Worm (Caenorhabditis elegans) whole organism, L1 larva: ENCODE data around the gene grd-12.
A peak's percentile ranks its signal among the peaks of the same experiment; 100 is the strongest.

Experiments
- C16A3.4 ChIP-seq: fragments of 150-350 bp; optimal IDR thresholded peaks from 2 replicates; lab custom pipeline; 2014; ENCODE audit warnings: missing biosample characterization, missing genetic modification characterization
- F16B12.6 ChIP-seq: fragments of 150-350 bp; optimal IDR thresholded peaks from 2 replicates; lab custom pipeline; 2014; ENCODE audit warnings: missing biosample characterization, missing genetic modification characterization
- aha-1 ChIP-seq: fragments of 150-350 bp; optimal IDR thresholded peaks from 2 replicates; lab custom pipeline; 2014; ENCODE audit warnings: missing biosample characterization, missing genetic modification characterization
- ceh-63 ChIP-seq: fragments of 200-800 bp; sonication (Bioruptor generic); optimal IDR thresholded peaks from 2 replicates; lab custom pipeline; 2018; ENCODE audit warnings: mild to moderate bottlenecking, missing genetic modification characterization, missing compliant biosample characterization
- ceh-8 ChIP-seq: fragments of 200-800 bp; sonication (Bioruptor generic); optimal IDR thresholded peaks from 2 replicates; lab custom pipeline; 2018; ENCODE audit warnings: mild to moderate bottlenecking, missing genetic modification characterization, moderate library complexity, missing compliant biosample characterization
- ceh-88 ChIP-seq: fragments of 200-800 bp; sonication (Bioruptor generic); IDR thresholded peaks from 2 replicates; pipeline ENCODE4 v1.3.6; 2022; ENCODE audit warnings: missing genetic modification characterization, missing compliant biosample characterization
- ceh-90 ChIP-seq: sonication (generic microtip); optimal IDR thresholded peaks from 2 replicates; lab custom pipeline; 2016; ENCODE audit warnings: missing genetic modification characterization, missing compliant biosample characterization
- efl-3 ChIP-seq: fragments of 200-800 bp; sonication (Bioruptor generic); optimal IDR thresholded peaks from 2 replicates; lab custom pipeline; 2018; ENCODE audit warnings: mild to moderate bottlenecking, missing genetic modification characterization, missing compliant biosample characterization
- egl-27 ChIP-seq, 2 experiments: fragments of 150-350 bp in 1 of 2; sonication (generic microtip); optimal IDR thresholded peaks; 3 replicates each; lab custom pipeline; 2017 to 2018; ENCODE audit warnings: missing biosample characterization in 2 of 2, missing genetic modification characterization in 2 of 2, missing genetic modification reagents in 2 of 2
- elt-2 ChIP-seq: sonication (generic microtip); optimal IDR thresholded peaks from 2 replicates; lab custom pipeline; 2016; ENCODE audit warnings: missing genetic modification characterization, mild to moderate bottlenecking, inconsistent platforms, missing compliant biosample characterization, missing genetic modification reagents
- elt-3 ChIP-seq, 6 experiments: fragments of 150-350 bp in 1 of 6; sonication (generic microtip); optimal IDR thresholded peaks; 2 replicates each; lab custom pipeline; 2017 to 2018; ENCODE audit warnings: missing biosample characterization in 6 of 6, missing genetic modification characterization in 6 of 6, inconsistent platforms in 1 of 6
- ets-5 ChIP-seq: fragments of 200-800 bp; sonication (Bioruptor generic); IDR thresholded peaks from 2 replicates; pipeline ENCODE4 v1.3.6; 2022; ENCODE audit warnings: missing genetic modification characterization, missing compliant biosample characterization
- fkh-4 ChIP-seq: sonication (generic microtip); optimal IDR thresholded peaks from 2 replicates; lab custom pipeline; 2016; ENCODE audit warnings: missing compliant biosample characterization, missing genetic modification characterization, borderline replicate concordance
- fkh-8 ChIP-seq: sonication (generic microtip); optimal IDR thresholded peaks from 2 replicates; lab custom pipeline; 2016; ENCODE audit warnings: mild to moderate bottlenecking, missing genetic modification characterization, missing compliant biosample characterization
- grh-1 ChIP-seq: fragments of 200-800 bp; sonication (Bioruptor generic); IDR thresholded peaks from 2 replicates; pipeline ENCODE4 v1.3.6; 2022; ENCODE audit warnings: missing genetic modification reagents, missing genetic modification characterization, missing compliant biosample characterization
- hpl-2 ChIP-seq: fragments of 150-350 bp; optimal IDR thresholded peaks from 2 replicates; lab custom pipeline; 2014; ENCODE audit warnings: missing biosample characterization, missing genetic modification reagents, missing genetic modification characterization
- lin-15B ChIP-seq: fragments of 150-350 bp; sonication (generic microtip); optimal IDR thresholded peaks from 3 replicates; lab custom pipeline; 2014; ENCODE audit warnings: missing biosample characterization, missing genetic modification characterization
- lin-35 ChIP-seq, 2 experiments: fragments of 150-350 bp; optimal IDR thresholded peaks; 2 replicates each; lab custom pipeline; 2014; ENCODE audit warnings: missing biosample characterization in 2 of 2, missing genetic modification characterization in 2 of 2, missing genetic modification reagents in 2 of 2
- lir-3 ChIP-seq: sonication (generic microtip); optimal IDR thresholded peaks from 2 replicates; lab custom pipeline; 2016; ENCODE audit warnings: mild to moderate bottlenecking, missing genetic modification characterization, moderate library complexity, missing compliant biosample characterization; ENCODE audit not compliant: poor library complexity
- lsy-2 ChIP-seq, 2 experiments: fragments of 150-350 bp; optimal IDR thresholded peaks; 2 replicates each; lab custom pipeline; 2014; ENCODE audit warnings: missing biosample characterization in 2 of 2, missing genetic modification characterization in 2 of 2
- nhr-19 ChIP-seq: fragments of 200-800 bp; sonication (Bioruptor generic); conservative IDR thresholded peaks from 2 replicates; pipeline ENCODE4 v1.3.6; 2022; ENCODE audit warnings: missing genetic modification characterization, missing compliant biosample characterization
- nhr-20 ChIP-seq: sonication (generic microtip); optimal IDR thresholded peaks from 2 replicates; lab custom pipeline; 2016; ENCODE audit warnings: mild to moderate bottlenecking, missing genetic modification characterization, missing compliant biosample characterization
- nhr-76 ChIP-seq: sonication (generic microtip); optimal IDR thresholded peaks from 2 replicates; lab custom pipeline; 2017; ENCODE audit warnings: missing biosample characterization, missing genetic modification characterization
- nhr-84 ChIP-seq: sonication (generic microtip); optimal IDR thresholded peaks from 2 replicates; lab custom pipeline; 2017; ENCODE audit warnings: missing biosample characterization, missing genetic modification characterization
- pax-3 ChIP-seq: fragments of 200-800 bp; sonication (Bioruptor generic); optimal IDR thresholded peaks from 2 replicates; lab custom pipeline; 2018; ENCODE audit warnings: mild to moderate bottlenecking, missing genetic modification characterization, moderate library complexity, missing compliant biosample characterization
- pqm-1 ChIP-seq: sonication (generic microtip); optimal IDR thresholded peaks from 3 replicates; lab custom pipeline; 2017; ENCODE audit warnings: missing biosample characterization, missing genetic modification characterization
- rnt-1 ChIP-seq: sonication (generic microtip); optimal IDR thresholded peaks from 2 replicates; lab custom pipeline; 2016; ENCODE audit warnings: mild to moderate bottlenecking, missing genetic modification characterization, moderate library complexity, missing compliant biosample characterization
- sox-4 ChIP-seq: sonication (generic microtip); optimal IDR thresholded peaks from 2 replicates; lab custom pipeline; 2016; ENCODE audit warnings: missing genetic modification characterization, missing compliant biosample characterization
- sptf-1 ChIP-seq: fragments of 150-350 bp; optimal IDR thresholded peaks from 2 replicates; lab custom pipeline; 2014; ENCODE audit warnings: missing biosample characterization, missing genetic modification characterization
- tlp-1 ChIP-seq: fragments of 150-350 bp; optimal IDR thresholded peaks from 2 replicates; lab custom pipeline; 2014; ENCODE audit warnings: missing biosample characterization, missing genetic modification characterization
- unc-86 ChIP-seq: sonication (generic microtip); optimal IDR thresholded peaks from 2 replicates; lab custom pipeline; 2016; ENCODE audit warnings: missing genetic modification characterization, missing compliant biosample characterization
- unc-98 ChIP-seq: fragments of 200-800 bp; sonication (Bioruptor generic); IDR thresholded peaks from 2 replicates; pipeline ENCODE4 v1.3.6; 2022; ENCODE audit warnings: missing genetic modification characterization, missing compliant biosample characterization
- vab-15 ChIP-seq: sonication (generic microtip); optimal IDR thresholded peaks from 2 replicates; lab custom pipeline; 2017; ENCODE audit warnings: missing genotype, mild to moderate bottlenecking, missing genetic modification characterization, missing compliant biosample characterization
- zag-1 ChIP-seq: fragments of 150-350 bp; optimal IDR thresholded peaks from 2 replicates; lab custom pipeline; 2014; ENCODE audit warnings: missing biosample characterization, missing genetic modification characterization
- zip-4 ChIP-seq: fragments of 200-800 bp; sonication (Bioruptor generic); optimal IDR thresholded peaks from 2 replicates; lab custom pipeline; 2018; ENCODE audit warnings: mild to moderate bottlenecking, missing genetic modification characterization, moderate library complexity, missing compliant biosample characterization
- ztf-11 ChIP-seq, 2 experiments: sonication (generic microtip); optimal IDR thresholded peaks; 2 replicates each; lab custom pipeline; 2016 to 2017; ENCODE audit warnings: missing genetic modification characterization in 2 of 2, missing biosample characterization in 1 of 2, missing compliant biosample characterization in 1 of 2
- ztf-4 ChIP-seq: fragments of 150-350 bp; optimal IDR thresholded peaks from 2 replicates; lab custom pipeline; 2014; ENCODE audit warnings: missing biosample characterization, missing genetic modification characterization

The grd-12 gene

DNA sequence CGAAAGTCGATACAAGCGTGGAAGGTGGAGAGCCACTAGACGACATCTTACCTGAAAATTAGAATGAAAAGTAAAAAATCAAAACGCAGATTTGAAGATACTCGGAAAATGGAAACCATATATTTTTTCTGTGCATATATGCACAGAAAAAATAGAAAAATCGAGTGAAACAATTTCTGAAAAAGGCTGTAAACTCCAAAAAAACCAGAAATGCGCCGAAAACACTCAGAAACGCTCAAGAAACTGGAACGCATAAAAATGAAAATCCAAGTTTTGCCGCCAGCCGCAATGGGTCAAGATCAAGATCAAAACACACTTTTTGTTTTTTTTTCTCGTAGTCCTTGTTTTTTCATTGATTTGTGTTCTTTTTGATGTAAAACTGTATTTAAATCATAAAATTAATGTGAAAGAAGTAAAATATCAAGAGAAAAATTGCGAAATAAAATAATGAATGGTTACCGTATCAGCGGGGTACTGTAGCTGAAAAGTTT lies 14.4 kb downstream of the grd-12 start, which contains the start of gene T01C3.3:
TSS of gene T01C3.3 (minus strand) at position 51 of the 491 bp plus-strand sequence.
- TF ChIP-seq nhr-84 (tag; lab: Kevin White, UChicago) (no peak), efl-3 (no peak), fkh-8 (no peak), pqm-1 (tag; lab: Kevin White, UChicago) (no peak), ceh-63 (no peak), sox-4 (no peak), lin-15B (no peak), aha-1 (tag; lab: Kevin White, UChicago) (no peak), ztf-11 (tag; optimal IDR thresholded peaks at IDR 0.05; lab: Kevin White, UChicago) (no peak), grh-1 (GFP tag; lab: Robert Waterston, UW) (no peak), ceh-90 (tag; lab: Kevin White, UChicago) (no peak), vab-15 (tag; lab: Kevin White, UChicago) (no peak), ets-5 (no peak), ztf-4 (no peak), lin-35 (GFP tag; optimal IDR thresholded peaks at IDR 0.05; lab: Kevin White, UChicago) (no peak), egl-27 (tag; optimal IDR thresholded peaks at IDR 0.05; lab: Kevin White, UChicago) (no peak)
- TF ChIP-seq, all 84 proteins: peak for 0

DNA sequence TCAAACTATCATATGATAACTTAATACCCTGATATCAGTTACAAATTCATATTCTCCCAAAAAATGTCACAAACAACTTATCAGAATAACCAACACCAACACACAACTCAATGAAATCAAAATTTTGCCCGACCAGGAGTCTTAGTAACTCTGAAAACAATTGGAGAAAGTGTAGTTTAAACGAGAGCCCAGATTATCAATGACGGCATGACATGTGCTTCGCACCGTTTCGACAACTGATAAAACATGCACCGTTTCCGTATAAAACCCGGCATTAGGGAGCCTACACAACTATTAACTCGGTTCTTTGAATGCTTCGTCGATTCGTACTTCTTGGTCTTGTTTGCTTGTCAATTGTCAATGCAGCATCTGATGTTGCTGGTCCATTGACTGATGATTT lies 15.3 kb downstream of the grd-12 start, which contains the start of gene fil-1:
TSS of gene fil-1 (plus strand) at position 219 of the 400 bp plus-strand sequence.
- TF ChIP-seq F16B12.6 (tag; lab: Kevin White, UChicago): no peak
- TF ChIP-seq fkh-8: no peak
- TF ChIP-seq lin-15B: no peak
- no peak for TF ChIP-seq rnt-1 (tag; lab: Kevin White, UChicago)
- TF ChIP-seq nhr-20 (tag; lab: Kevin White, UChicago): peak; percentile 30
- TF ChIP-seq tlp-1: no peak
- no peak for TF ChIP-seq C16A3.4 (tag; lab: Kevin White, UChicago)
- no peak for TF ChIP-seq nhr-19 (GFP tag; lab: Robert Waterston, UW)
- no peak for TF ChIP-seq ceh-88 (GFP tag; lab: Robert Waterston, UW)
- no peak for TF ChIP-seq unc-86 (tag; lab: Kevin White, UChicago)
- no peak for TF ChIP-seq zag-1 (tag; lab: Kevin White, UChicago)
- no peak for TF ChIP-seq nhr-76
- no peak for TF ChIP-seq ceh-8 (GFP tag; lab: Kevin White, UChicago)
- no peak for TF ChIP-seq unc-98 (GFP tag; lab: Robert Waterston, UW)
- TF ChIP-seq sptf-1 (tag; lab: Kevin White, UChicago): no peak
- TF ChIP-seq lin-35 (GFP tag; optimal IDR thresholded peaks at IDR 0.05; lab: Kevin White, UChicago): peak in 1 of 2 experiments; percentile 17
- TF ChIP-seq pax-3 (tag; lab: Kevin White, UChicago): no peak
- no peak for TF ChIP-seq fkh-4 (tag; lab: Kevin White, UChicago)
- no peak for TF ChIP-seq lir-3 (tag; lab: Kevin White, UChicago)
- no peak for TF ChIP-seq ets-5
- peak; percentile 68 for TF ChIP-seq elt-2 (tag; lab: Kevin White, UChicago)
- TF ChIP-seq zip-4: no peak

DNA sequence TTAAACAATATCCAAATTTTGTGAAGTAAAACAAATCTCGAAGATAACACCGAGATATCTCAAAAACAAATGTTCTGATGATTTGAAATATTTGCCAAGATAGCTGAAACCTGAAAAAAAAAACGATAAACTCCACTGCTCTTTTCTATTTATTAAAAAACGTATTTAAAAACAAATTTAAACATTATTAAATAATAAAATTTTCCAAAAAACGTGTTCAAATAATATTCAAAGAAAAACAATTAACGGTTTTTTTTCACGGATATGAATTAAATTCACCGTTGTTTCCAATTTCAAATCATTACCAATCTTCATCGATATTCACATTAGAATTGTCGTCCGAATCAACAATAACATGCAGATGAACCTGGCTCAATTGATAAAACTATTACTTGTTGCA lies 17.9 kb downstream of the grd-12 start, which contains the start of gene irld-14:
TSS of gene irld-14 (plus strand) at position 301 of the 400 bp plus-strand sequence.
- TF ChIP-seq elt-3 (tag; optimal IDR thresholded peaks at IDR 0.05; lab: Kevin White, UChicago) (no peak), unc-98 (GFP tag; lab: Robert Waterston, UW) (no peak), ceh-63 (no peak), lir-3 (tag; lab: Kevin White, UChicago) (no peak), lsy-2 (tag; optimal IDR thresholded peaks at IDR 0.05; lab: Kevin White, UChicago) (no peak), hpl-2 (no peak)
